Fruit fly (Drosophila melanogaster) whole organism, embryonic: ENCODE measurements around the gene CG5235.

Experiments used
- Aef1 ChIP-seq: fragments of 200-800 bp; sonication (Bioruptor generic); IDR thresholded peaks from 3 replicates; pipeline ENCODE4 v1.3.6; 2022; ENCODE audit warnings: missing biosample characterization, missing genetic modification characterization
- Antp ChIP-seq: fragments of 200-800 bp; sonication (Bioruptor generic); optimal IDR thresholded peaks from 3 replicates; lab custom pipeline; 2016; ENCODE audit warnings: missing biosample characterization, missing genetic modification characterization
- Atf6 ChIP-seq: fragments of 200-800 bp; sonication (Bioruptor generic); IDR thresholded peaks from 2 replicates; pipeline ENCODE4 v1.3.6; 2022; ENCODE audit warnings: missing biosample characterization, missing genetic modification characterization
- B-H2 ChIP-seq: fragments of 200-800 bp; sonication (Bioruptor generic); optimal IDR thresholded peaks from 2 replicates; lab custom pipeline; 2018; ENCODE audit warnings: missing biosample characterization, mild to moderate bottlenecking, missing genetic modification characterization
- CG10267 ChIP-seq: fragments of 200-800 bp; sonication (Bioruptor generic); optimal IDR thresholded peaks from 2 replicates; lab custom pipeline; 2018; ENCODE audit warnings: missing biosample characterization, mild to moderate bottlenecking, missing genetic modification characterization, moderate library complexity
- CG11085 ChIP-seq: fragments of 200-800 bp; sonication (Bioruptor generic); IDR thresholded peaks from 2 replicates; pipeline ENCODE4 v1.3.6; 2022; ENCODE audit warnings: missing biosample characterization, missing genetic modification characterization
- CG17328 ChIP-seq: fragments of 200-800 bp; sonication (Bioruptor generic); IDR thresholded peaks from 2 replicates; pipeline ENCODE4 v1.3.6; 2022; ENCODE audit warnings: missing biosample characterization, missing genetic modification characterization
- CG17359 ChIP-seq: fragments of 200-800 bp; sonication (Bioruptor generic); optimal IDR thresholded peaks from 3 replicates; lab custom pipeline; 2018; ENCODE audit warnings: missing biosample characterization, mild to moderate bottlenecking, missing genetic modification characterization, moderate library complexity
- CG1792 ChIP-seq: fragments of 200-800 bp; sonication (Bioruptor generic); optimal IDR thresholded peaks from 2 replicates; lab custom pipeline; 2016; ENCODE audit warnings: missing biosample characterization, missing genetic modification characterization
- CG2129 ChIP-seq: fragments of 200-800 bp; sonication (Bioruptor generic); IDR thresholded peaks from 2 replicates; pipeline ENCODE4 v1.3.6; 2022; ENCODE audit warnings: missing biosample characterization, missing genetic modification characterization; ENCODE audit not compliant: partially characterized antibody
- CG31365 ChIP-seq: fragments of 200-800 bp; sonication (Bioruptor generic); optimal IDR thresholded peaks from 2 replicates; lab custom pipeline; 2018; ENCODE audit warnings: missing biosample characterization, mild to moderate bottlenecking, missing genetic modification characterization
- CG3847 ChIP-seq: fragments of 200-800 bp; sonication (Bioruptor generic); IDR thresholded peaks from 2 replicates; pipeline ENCODE4 v1.3.6; 2022; ENCODE audit warnings: missing biosample characterization, missing genetic modification characterization
- CG4282 ChIP-seq: fragments of 200-800 bp; sonication (Bioruptor generic); optimal IDR thresholded peaks from 2 replicates; lab custom pipeline; 2016; ENCODE audit warnings: missing biosample characterization, missing genetic modification characterization
- CG4328 ChIP-seq: fragments of 200-800 bp; sonication (Bioruptor generic); optimal IDR thresholded peaks from 3 replicates; lab custom pipeline; 2017; ENCODE audit warnings: missing biosample characterization, missing genetic modification reagents, missing genetic modification characterization
- CG7987 ChIP-seq: fragments of 200-800 bp; sonication (Bioruptor generic); optimal IDR thresholded peaks from 2 replicates; lab custom pipeline; 2018; ENCODE audit warnings: missing biosample characterization, mild to moderate bottlenecking, missing genetic modification characterization, moderate library complexity
- CG8944 ChIP-seq: fragments of 200-800 bp; sonication (Bioruptor generic); optimal IDR thresholded peaks from 3 replicates; lab custom pipeline; 2016; ENCODE audit warnings: missing biosample characterization, missing genetic modification characterization
- CG9932 ChIP-seq: fragments of 200-800 bp; sonication (Bioruptor generic); IDR thresholded peaks from 2 replicates; pipeline ENCODE4 v1.3.6; 2022; ENCODE audit warnings: missing biosample characterization, missing genetic modification characterization
- CHES-1-like ChIP-seq: fragments of 200-800 bp; sonication (Bioruptor generic); optimal IDR thresholded peaks from 2 replicates; lab custom pipeline; 2016; ENCODE audit warnings: missing biosample characterization, missing genetic modification characterization
- D19B ChIP-seq: fragments of 200-800 bp; sonication (Bioruptor generic); optimal IDR thresholded peaks from 2 replicates; lab custom pipeline; 2017; ENCODE audit warnings: missing biosample characterization, mild to moderate bottlenecking, missing genetic modification characterization
- Dref ChIP-seq: fragments of 200-800 bp; sonication (Bioruptor generic); IDR thresholded peaks from 2 replicates; pipeline ENCODE4 v1.3.6; 2022; ENCODE audit warnings: missing biosample characterization, missing genetic modification characterization
- E2f1 ChIP-seq: fragments of 200-800 bp; sonication (Bioruptor generic); IDR thresholded peaks from 2 replicates; pipeline ENCODE4 v1.3.6; 2022; ENCODE audit warnings: missing biosample characterization, missing genetic modification characterization
- Eip74EF ChIP-seq, 2 experiments: fragments of 200-800 bp in 1 of 2; fragments of >200 bp in 1 of 2; sonication (Bioruptor generic) in 1 of 2; optimal IDR thresholded peaks; 2 replicates each; lab custom pipeline; 2017 to 2019; ENCODE audit warnings: missing biosample characterization in 2 of 2, missing genetic modification characterization in 2 of 2, mild to moderate bottlenecking in 1 of 2, moderate library complexity in 1 of 2
- HmgZ ChIP-seq: fragments of 200-800 bp; sonication (Bioruptor generic); optimal IDR thresholded peaks from 2 replicates; lab custom pipeline; 2018; ENCODE audit warnings: missing biosample characterization, mild to moderate bottlenecking, missing genetic modification characterization
- MTF-1 ChIP-seq: fragments of 200-800 bp; sonication (Bioruptor generic); optimal IDR thresholded peaks from 2 replicates; lab custom pipeline; 2018; ENCODE audit warnings: missing biosample characterization, mild to moderate bottlenecking, missing genetic modification characterization, borderline replicate concordance
- Mad ChIP-seq: fragments of 200-800 bp; sonication (Bioruptor generic); optimal IDR thresholded peaks from 2 replicates; lab custom pipeline; 2016; ENCODE audit warnings: missing biosample characterization, missing genetic modification characterization
- Meics ChIP-seq: fragments of 200-800 bp; sonication (Bioruptor generic); optimal IDR thresholded peaks from 2 replicates; lab custom pipeline; 2017; ENCODE audit warnings: missing biosample characterization, mild to moderate bottlenecking, missing genetic modification characterization
- PHDP ChIP-seq: fragments of 200-800 bp; sonication (Bioruptor generic); optimal IDR thresholded peaks from 3 replicates; lab custom pipeline; 2018; ENCODE audit warnings: missing biosample characterization, mild to moderate bottlenecking, missing genetic modification characterization, moderate library complexity
- Ravus ChIP-seq: fragments of 200-800 bp; sonication (Bioruptor generic); IDR thresholded peaks from 2 replicates; pipeline ENCODE4 v1.3.6; 2022; ENCODE audit warnings: missing biosample characterization, missing genetic modification characterization
- Rfx ChIP-seq: fragments of 200-800 bp; sonication (Bioruptor generic); IDR thresholded peaks from 2 replicates; pipeline ENCODE4 v1.3.6; 2022; ENCODE audit warnings: missing biosample characterization, missing genetic modification characterization
- Rx ChIP-seq: fragments of 200-800 bp; sonication (Bioruptor generic); IDR thresholded peaks from 2 replicates; pipeline ENCODE4 v1.3.6; 2022; ENCODE audit warnings: missing biosample characterization, missing genetic modification characterization
- Side ChIP-seq: fragments of 200-800 bp; sonication (Bioruptor generic); optimal IDR thresholded peaks from 2 replicates; lab custom pipeline; 2016; ENCODE audit warnings: missing biosample characterization, missing genetic modification characterization
- Spps ChIP-seq: fragments of 200-800 bp; sonication (Bioruptor generic); optimal IDR thresholded peaks from 2 replicates; lab custom pipeline; 2018; ENCODE audit warnings: missing biosample characterization, mild to moderate bottlenecking, missing genetic modification characterization
- Ssrp ChIP-seq: fragments of 200-800 bp; sonication (Bioruptor generic); optimal IDR thresholded peaks from 2 replicates; lab custom pipeline; 2018; ENCODE audit warnings: missing biosample characterization, mild to moderate bottlenecking, missing genetic modification characterization, moderate library complexity
- ash1 ChIP-seq: fragments of 200-800 bp; sonication (Bioruptor generic); optimal IDR thresholded peaks from 2 replicates; lab custom pipeline; 2018; ENCODE audit warnings: missing biosample characterization, mild to moderate bottlenecking, missing genetic modification characterization
- bab2 ChIP-seq: fragments of 200-800 bp; sonication (Bioruptor generic); optimal IDR thresholded peaks from 2 replicates; lab custom pipeline; 2016; ENCODE audit warnings: missing biosample characterization, missing genetic modification characterization
- cas ChIP-seq: fragments of 200-800 bp; sonication (Bioruptor generic); IDR thresholded peaks from 2 replicates; pipeline ENCODE4 v1.3.6; 2022; ENCODE audit warnings: missing biosample characterization, missing genetic modification characterization
- caup ChIP-seq: fragments of 200-800 bp; sonication (Bioruptor generic); optimal IDR thresholded peaks from 3 replicates; lab custom pipeline; 2017; ENCODE audit warnings: missing biosample characterization, mild to moderate bottlenecking, missing genetic modification characterization, moderate library complexity; ENCODE audit not compliant: severe bottlenecking
- da ChIP-seq: fragments of 200-800 bp; sonication (Bioruptor generic); optimal IDR thresholded peaks from 2 replicates; lab custom pipeline; 2016; ENCODE audit warnings: missing biosample characterization, missing genetic modification characterization
- danr ChIP-seq: fragments of 200-800 bp; sonication (Bioruptor generic); IDR thresholded peaks from 2 replicates; pipeline ENCODE4 v1.3.6; 2022; ENCODE audit warnings: missing biosample characterization, missing genetic modification characterization
- ewg ChIP-seq: fragments of 200-800 bp; sonication (Bioruptor generic); optimal IDR thresholded peaks from 3 replicates; lab custom pipeline; 2017; ENCODE audit warnings: mild to moderate bottlenecking, missing biosample characterization, missing genetic modification reagents, missing genetic modification characterization
- gcm ChIP-seq: fragments of 200-800 bp; sonication (Bioruptor generic); optimal IDR thresholded peaks from 2 replicates; lab custom pipeline; 2019; ENCODE audit warnings: missing biosample characterization, mild to moderate bottlenecking, missing genetic modification characterization, moderate library complexity
- maf-S ChIP-seq: fragments of 200-800 bp; sonication (Bioruptor generic); optimal IDR thresholded peaks from 2 replicates; lab custom pipeline; 2016; ENCODE audit warnings: missing biosample characterization, missing genetic modification characterization
- nmo ChIP-seq: fragments of 200-800 bp; sonication (Bioruptor generic); optimal IDR thresholded peaks from 2 replicates; lab custom pipeline; 2018; ENCODE audit warnings: missing biosample characterization, mild to moderate bottlenecking, missing genetic modification characterization, moderate library complexity
- oc ChIP-seq: fragments of 200-800 bp; sonication (Bioruptor generic); optimal IDR thresholded peaks from 2 replicates; lab custom pipeline; 2018; ENCODE audit warnings: missing biosample characterization, mild to moderate bottlenecking, missing genetic modification characterization, moderate library complexity
- run ChIP-seq: fragments of 200-800 bp; sonication (Bioruptor generic); optimal IDR thresholded peaks from 3 replicates; lab custom pipeline; 2018; ENCODE audit warnings: missing biosample characterization, mild to moderate bottlenecking, missing genetic modification characterization
- schlank ChIP-seq: fragments of 200-800 bp; sonication (Bioruptor generic); optimal IDR thresholded peaks from 2 replicates; lab custom pipeline; 2018; ENCODE audit warnings: missing biosample characterization, mild to moderate bottlenecking, missing genetic modification characterization
- shn ChIP-seq: fragments of 200-800 bp; sonication (Bioruptor generic); optimal IDR thresholded peaks from 3 replicates; lab custom pipeline; 2016; ENCODE audit warnings: missing biosample characterization, missing genetic modification characterization
- sob ChIP-seq: fragments of 200-800 bp; sonication (Bioruptor generic); IDR thresholded peaks from 2 replicates; pipeline ENCODE4 v1.3.6; 2022; ENCODE audit warnings: missing biosample characterization, missing genetic modification characterization
- usp ChIP-seq: fragments of >200 bp; optimal IDR thresholded peaks from 2 replicates; lab custom pipeline; 2017; ENCODE audit warnings: missing biosample characterization, missing genetic modification characterization
- vnd ChIP-seq: fragments of 200-800 bp; sonication (Bioruptor generic); IDR thresholded peaks from 3 replicates; pipeline ENCODE4 v1.3.6; 2022; ENCODE audit warnings: missing biosample characterization, missing genetic modification characterization; ENCODE audit not compliant: partially characterized antibody
- wek ChIP-seq: fragments of 200-800 bp; sonication (Bioruptor generic); optimal IDR thresholded peaks from 3 replicates; lab custom pipeline; 2018; ENCODE audit warnings: missing biosample characterization, mild to moderate bottlenecking, missing genetic modification characterization, moderate library complexity

The CG5235 gene

DNA sequence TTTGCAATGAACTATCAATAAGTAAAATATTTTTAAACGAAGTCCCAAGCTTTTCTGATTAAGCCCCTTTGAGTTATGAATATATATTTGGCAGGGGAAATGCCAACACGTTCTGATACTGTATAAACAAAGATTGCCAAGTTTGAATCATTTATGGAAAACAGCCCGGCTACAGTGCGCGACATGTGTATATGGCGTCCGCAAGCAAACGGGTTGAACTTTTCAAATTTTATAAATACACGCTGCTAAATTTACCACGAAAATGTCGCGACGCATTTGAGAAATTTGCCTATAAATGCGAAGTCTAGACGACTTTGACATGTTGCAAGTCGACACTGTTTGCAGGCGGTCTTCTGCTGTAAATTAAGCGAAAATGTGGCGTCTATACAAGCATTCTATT, 42.1 kb downstream of the CG5235 start (continued):
- TF ChIP-seq CG7987 (GFP tag; lab: Kevin White, UChicago): peak; percentile 11
- TF ChIP-seq bab2 (GFP tag; lab: Kevin White, UChicago): peak; percentile 54
- TF ChIP-seq caup (GFP tag; lab: Kevin White, UChicago): peak; percentile 53
- no peak for TF ChIP-seq CG2129
- TF ChIP-seq PHDP (tag; lab: Kevin White, UChicago): peak; percentile 47
- peak; percentile 55 for TF ChIP-seq Meics (GFP tag; lab: Kevin White, UChicago)
- peak; percentile 7 for TF ChIP-seq B-H2 (GFP tag; lab: Kevin White, UChicago)
- 0 out of 2 replicates have a peak, but pooled peaks have one; percentile 45 for TF ChIP-seq CG3847 (GFP tag; lab: Robert Waterston, UW)
- TF ChIP-seq Spps (tag; lab: Kevin White, UChicago): no peak
- TF ChIP-seq sob (GFP tag; lab: Robert Waterston, UW): peak; percentile 66
- peak; percentile 17 for TF ChIP-seq CG4328
- peak; percentile 69 for TF ChIP-seq Atf6
- TF ChIP-seq Rfx (GFP tag; lab: Robert Waterston, UW): peak; percentile 75
- no peak for TF ChIP-seq vnd (GFP tag; lab: Robert Waterston, UW)
- peak; percentile 21; the same call in 1 of the 2 replicates for TF ChIP-seq CG17328 (GFP tag; lab: Robert Waterston, UW)
- peak; percentile 29 for TF ChIP-seq HmgZ (tag; lab: Kevin White, UChicago)
- TF ChIP-seq CG9932 (GFP tag; lab: Robert Waterston, UW): peak; percentile 74
- peak; percentile 8 for TF ChIP-seq maf-S (GFP tag; lab: Kevin White, UChicago)
- peak; percentile 12 for TF ChIP-seq nmo (GFP tag; lab: Kevin White, UChicago)
- peak; percentile 27 for TF ChIP-seq Antp
- no peak for TF ChIP-seq da (GFP tag; lab: Kevin White, UChicago)
- peak; percentile 20 for TF ChIP-seq Mad
- TF ChIP-seq oc (tag; lab: Kevin White, UChicago): no peak
- peak; percentile 37 for TF ChIP-seq shn (GFP tag; lab: Kevin White, UChicago)
- TF ChIP-seq CG4282 (GFP tag; lab: Kevin White, UChicago): no peak
- TF ChIP-seq ewg: no peak
- TF ChIP-seq wek (GFP tag; lab: Kevin White, UChicago): no peak
- TF ChIP-seq Side (GFP tag; lab: Kevin White, UChicago): peak; percentile 1
- no peak for TF ChIP-seq CG1792 (GFP tag; lab: Kevin White, UChicago)
- no peak for TF ChIP-seq run
- no peak for TF ChIP-seq CG10267 (tag; lab: Kevin White, UChicago)
- peak; percentile 27 for TF ChIP-seq schlank (tag; lab: Kevin White, UChicago)
- TF ChIP-seq CHES-1-like (GFP tag; lab: Kevin White, UChicago): peak; percentile 40
- TF ChIP-seq gcm: no peak
- TF ChIP-seq CG31365: no peak
- no peak for TF ChIP-seq CG8944
- no peak for TF ChIP-seq usp (GFP tag; lab: Kevin White, UChicago)
- TF ChIP-seq Aef1 (GFP tag; lab: Robert Waterston, UW): peak; percentile 55
- peak; percentile 9; the same call in 1 of the 2 replicates for TF ChIP-seq danr (GFP tag; lab: Robert Waterston, UW)
- TF ChIP-seq Ssrp (tag; lab: Kevin White, UChicago): no peak
- no peak for TF ChIP-seq CG17359 (tag; lab: Kevin White, UChicago)
- TF ChIP-seq Ravus: no peak; the same call in 1 of the 2 replicates
- peak; percentile 17; the same call in 1 of the 2 replicates for TF ChIP-seq cas
- TF ChIP-seq CG11085 (GFP tag; lab: Robert Waterston, UW): no peak
- no peak for TF ChIP-seq ash1 (GFP tag; lab: Kevin White, UChicago)
- peak; percentile 47 for TF ChIP-seq D19B (GFP tag; lab: Kevin White, UChicago)
- no peak for TF ChIP-seq MTF-1
- TF ChIP-seq Dref (GFP tag; lab: Robert Waterston, UW): no peak
- no peak for TF ChIP-seq Eip74EF (GFP tag; optimal IDR thresholded peaks at IDR 0.05; lab: Kevin White, UChicago)
- TF ChIP-seq E2f1: peak; percentile 51; the same call in 1 of the 2 replicates
- no peak for TF ChIP-seq Rx (GFP tag; lab: Robert Waterston, UW)
